Fruit fly (Drosophila melanogaster): ENCODE measurements around the gene eIF3a.

Gene eIF3a

dm6 chr3R:4403706-4404392 is 29.8 kb downstream of the eIF3a start (continued):
- TF ChIP-seq pnt (GFP tag; optimal IDR thresholded peaks at IDR 0.05) (no peak), fd96Cb (tag; optimal IDR thresholded peaks at IDR 0.05) (no peak), dpn (GFP tag; optimal IDR thresholded peaks at IDR 0.05) (peak in 1 of 2 experiments; percentile 39), CG12155 (GFP tag; optimal IDR thresholded peaks at IDR 0.05) (peak; percentile 8), sd (tag; optimal IDR thresholded peaks at IDR 0.05) (peak; percentile 97), en (GFP tag; optimal IDR thresholded peaks at IDR 0.05) (no peak), sug (tag; optimal IDR thresholded peaks at IDR 0.05) (peak; percentile 65), CG11696 (GFP tag; IDR thresholded peaks at IDR 0.05) (no peak), ci (GFP tag; IDR thresholded peaks at IDR 0.05) (peak; percentile 22; the same call in 1 of the 3 replicates), zen2 (GFP tag; IDR thresholded peaks at IDR 0.05; ENCODE audit: partially characterized antibody) (peak; percentile 45; the same call in 1 of the 3 replicates), CG3995 (GFP tag; optimal IDR thresholded peaks at IDR 0.05) (peak; percentile 18), Bdp1 (GFP tag; optimal IDR thresholded peaks at IDR 0.05) (peak; percentile 6), CG32532 (GFP tag; IDR thresholded peaks at IDR 0.05) (peak; percentile 22; the same call in 1 of the 2 replicates), grau (tag; optimal IDR thresholded peaks at IDR 0.05) (peak; percentile 79), MBD-R2 (GFP tag; IDR thresholded peaks at IDR 0.05) (0 out of 2 replicates have a peak, but pooled peaks have one; percentile 17), CG10147 (GFP tag; optimal IDR thresholded peaks at IDR 0.05) (peak; percentile 4), cwo (GFP tag; optimal IDR thresholded peaks at IDR 0.05) (peak; percentile 35), HmgD (GFP tag; optimal IDR thresholded peaks at IDR 0.05) (no peak), E2f1 (GFP tag; IDR thresholded peaks at IDR 0.05) (0 out of 2 replicates have a peak, but pooled peaks have one; percentile 26), CG2678 (tag; optimal IDR thresholded peaks at IDR 0.05) (peak; percentile 32), NfI (GFP tag; optimal IDR thresholded peaks at IDR 0.05) (no peak), lilli (GFP tag; optimal IDR thresholded peaks at IDR 0.05) (peak; percentile 6), CG34376 (GFP tag; optimal IDR thresholded peaks at IDR 0.05) (peak; percentile 77), chinmo (GFP tag; IDR thresholded peaks at IDR 0.05; ENCODE audit: partially characterized antibody) (peak; percentile 57; the same call in 1 of the 4 replicates)

dm6 chr3R:4402884-4403705 is 30.6 kb downstream of the eIF3a start, which contains the start of gene lost:
Gene lost, plus strand, starts transcription at chr3R:4403076.
- no peak for TF ChIP-seq gro (GFP tag; optimal IDR thresholded peaks at IDR 0.05)
- TF ChIP-seq Doc2 (GFP tag; IDR thresholded peaks at IDR 0.05) = no peak
- TF ChIP-seq CG2129 (GFP tag; IDR thresholded peaks at IDR 0.05; ENCODE audit: partially characterized antibody) = peak; percentile 90
- peak; percentile 51 for TF ChIP-seq nmo (GFP tag; optimal IDR thresholded peaks at IDR 0.05)
- peak; percentile 98; the same call in 2 of the 3 replicates for TF ChIP-seq zen2 (GFP tag; IDR thresholded peaks at IDR 0.05; ENCODE audit: partially characterized antibody)
- TF ChIP-seq CG15601 (tag; optimal IDR thresholded peaks at IDR 0.05) = peak; percentile 61
- TF ChIP-seq CG32532 (GFP tag; IDR thresholded peaks at IDR 0.05) = peak; percentile 69
- 0 out of 3 replicates have a peak, but pooled peaks have one; percentile 8 for TF ChIP-seq sr (GFP tag; IDR thresholded peaks at IDR 0.05)
- no peak for TF ChIP-seq Ravus (GFP tag; IDR thresholded peaks at IDR 0.05)
- TF ChIP-seq sob (GFP tag; IDR thresholded peaks at IDR 0.05) = peak; percentile 61
- peak; percentile 95 for TF ChIP-seq sna (GFP tag; IDR thresholded peaks at IDR 0.05; ENCODE audit: partially characterized antibody)
- peak in 1 of 2 experiments; percentile 95 for TF ChIP-seq Pdp1 (GFP tag; optimal IDR thresholded peaks at IDR 0.05)
- peak; percentile 72 for TF ChIP-seq E2f2 (GFP tag; IDR thresholded peaks at IDR 0.05)
- peak; percentile 33 for TF ChIP-seq PHDP (tag; optimal IDR thresholded peaks at IDR 0.05)
- TF ChIP-seq CrebB (tag; optimal IDR thresholded peaks at IDR 0.05) = peak; percentile 21
- peak; percentile 47 for TF ChIP-seq Max (GFP tag; optimal IDR thresholded peaks at IDR 0.05)
- peak; percentile 47 for TF ChIP-seq Myb (GFP tag; optimal IDR thresholded peaks at IDR 0.05)
- TF ChIP-seq CG18764 (GFP tag; optimal IDR thresholded peaks at IDR 0.05) = no peak
- TF ChIP-seq ato (GFP tag; IDR thresholded peaks at IDR 0.05; ENCODE audit: partially characterized antibody) = peak; percentile 96
- peak; percentile 10 for TF ChIP-seq CG10543 (GFP tag; optimal IDR thresholded peaks at IDR 0.05)
- peak; percentile 99 for TF ChIP-seq CG13287 (GFP tag; IDR thresholded peaks at IDR 0.05; ENCODE audit: partially characterized antibody)
- TF ChIP-seq gem (tag; optimal IDR thresholded peaks at IDR 0.05) = peak; percentile 40
- TF ChIP-seq luna (GFP tag; optimal IDR thresholded peaks at IDR 0.05) = no peak
- TF ChIP-seq her (GFP tag; optimal IDR thresholded peaks at IDR 0.05) = peak; percentile 22

All from whole organism, embryonic.